Fruit fly (Drosophila melanogaster) whole organism, wandering third instar larva: ENCODE measurements around the gene Shc.

Source experiments
- N ChIP-seq: fragments of >200 bp; optimal IDR thresholded peaks from 2 replicates; lab custom pipeline; 2018; ENCODE audit warnings: missing biosample characterization, missing external identifiers, missing genetic modification characterization
- br ChIP-seq: fragments of 200-800 bp; sonication (Bioruptor generic); optimal IDR thresholded peaks from 2 replicates; lab custom pipeline; 2016; ENCODE audit warnings: missing biosample characterization, missing genetic modification characterization
- dmrt93B ChIP-seq: fragments of 200-800 bp; sonication (Bioruptor generic); optimal IDR thresholded peaks from 2 replicates; lab custom pipeline; 2018; ENCODE audit warnings: missing biosample characterization, mild to moderate bottlenecking, missing genetic modification characterization
- h ChIP-seq: fragments of 200-800 bp; sonication (Bioruptor generic); optimal IDR thresholded peaks from 3 replicates; lab custom pipeline; 2016; ENCODE audit warnings: missing biosample characterization, mild to moderate bottlenecking, missing genetic modification characterization
- pan ChIP-seq: fragments of >200 bp; optimal IDR thresholded peaks from 2 replicates; lab custom pipeline; 2017
- usp ChIP-seq: fragments of >200 bp; optimal IDR thresholded peaks from 2 replicates; lab custom pipeline; 2017; ENCODE audit warnings: missing biosample characterization, missing genetic modification characterization

- TF ChIP-seq br (GFP tag; lab: Kevin White, UChicago) = no peak
- no peak for TF ChIP-seq usp (GFP tag; lab: Kevin White, UChicago)
- no peak for TF ChIP-seq pan
- no peak for TF ChIP-seq N (GFP tag; lab: Kevin White, UChicago)
- TF ChIP-seq h (GFP tag; lab: Kevin White, UChicago) = no peak
- no peak for TF ChIP-seq dmrt93B
Measured at dm6 chr3L:9420819-9421130, 6.0 kb upstream of the Shc start.
